Fruit fly (Drosophila melanogaster) Kc167 (cell line): ENCODE data around the gene CG42367.

Source experiments
- Myc ChIP-seq: fragments of >200 bp; optimal IDR thresholded peaks from 2 replicates; lab custom pipeline; 2017; ENCODE audit warnings: missing external identifiers
- insv ChIP-seq: fragments of >200 bp; optimal IDR thresholded peaks from 3 replicates; lab custom pipeline; 2018; ENCODE audit warnings: missing external identifiers

DNA sequence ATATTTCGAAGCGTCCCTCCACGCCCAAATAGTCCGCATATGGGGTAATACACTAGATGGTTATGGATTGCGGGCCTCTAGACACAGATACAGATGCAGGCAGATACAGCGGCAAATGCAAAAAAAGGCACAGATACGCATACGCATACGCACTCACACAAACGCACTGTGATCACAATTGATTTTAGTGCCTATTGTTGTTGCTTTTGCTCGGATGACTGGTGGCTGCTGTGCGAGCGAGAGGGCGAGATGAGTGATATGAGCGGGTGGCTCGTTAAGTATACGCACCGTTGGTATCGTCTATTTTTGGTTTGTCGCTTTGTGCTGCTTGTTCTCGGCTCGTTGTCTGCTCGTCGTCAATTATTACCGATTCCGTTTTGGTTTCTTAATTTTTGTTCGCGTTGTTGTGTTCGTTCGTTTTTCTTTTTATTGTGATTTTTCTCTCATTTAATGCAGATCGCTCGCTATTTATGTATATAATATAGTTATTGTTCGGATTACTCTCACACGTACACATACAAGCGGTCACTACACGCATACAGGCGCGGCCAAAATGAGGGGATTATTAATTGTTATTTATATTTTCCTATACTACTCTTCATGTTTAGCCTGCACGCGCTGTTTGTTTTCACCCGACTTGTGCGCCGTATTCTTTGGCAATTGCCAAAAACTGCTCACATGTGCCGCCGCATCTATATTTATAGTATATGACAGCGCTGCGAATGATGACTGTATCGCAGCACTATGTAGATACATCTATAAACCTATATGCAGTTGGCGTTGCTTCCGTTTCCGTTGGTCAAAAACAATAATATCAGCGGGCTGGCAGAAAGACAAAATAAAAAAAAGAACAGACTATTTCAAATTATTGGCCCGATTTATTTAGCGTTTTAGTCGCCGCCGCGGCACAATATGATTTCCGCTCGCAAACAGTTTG is 22.8 kb upstream of the CG42367 start:
- TF ChIP-seq Myc (lab: Kevin White, UChicago) (no peak), insv (no peak)
